Worm (Caenorhabditis elegans): Measurements from ENCODE around the gene srx-60.

Gene srx-60

DNA sequence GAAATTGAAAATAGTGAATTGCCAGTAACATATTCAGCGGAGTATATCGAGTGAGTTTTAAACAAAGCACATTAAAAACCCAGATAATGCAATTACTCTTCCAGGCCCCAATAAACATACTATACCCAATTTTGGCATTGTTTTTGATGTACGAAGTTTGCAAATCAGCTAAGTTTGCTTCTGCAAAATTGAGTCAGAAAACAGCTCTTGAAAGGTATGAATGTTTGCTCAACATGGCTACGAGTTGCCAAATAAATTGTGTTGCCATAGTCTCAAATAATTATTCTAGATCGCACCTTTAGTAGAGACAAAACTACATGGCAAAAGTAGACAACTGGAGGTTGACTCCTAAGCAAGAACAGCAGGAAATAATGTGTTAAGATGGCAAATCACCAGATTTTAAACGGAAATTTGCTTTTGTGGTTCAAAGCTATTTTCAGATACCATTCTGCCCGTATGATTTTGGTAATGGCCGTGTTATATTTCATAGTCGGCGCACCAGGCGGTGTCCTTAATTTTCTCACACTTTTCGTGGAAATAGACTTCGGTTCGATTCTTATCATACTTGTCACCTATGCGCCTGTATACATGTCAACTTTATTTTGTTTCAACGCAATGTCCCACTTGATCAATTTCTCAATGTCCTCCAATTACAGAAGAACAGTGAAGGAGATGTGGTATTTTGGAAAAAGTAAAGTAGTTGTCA is 31.9 kb downstream of the srx-60 start (continued):
- TF ChIP-seq ceh-40 (GFP tag; IDR thresholded peaks at IDR 0.05) (0 out of 2 replicates have a peak, but pooled peaks have one; percentile 6), zfh-2 (GFP tag; conservative IDR thresholded peaks at IDR 0.05) (no peak), akir-1 (GFP tag; optimal IDR thresholded peaks at IDR 0.05) (no peak)

ce11 chrV:7434805-7435363 is 34.2 kb downstream of the srx-60 start:
- TF ChIP-seq F52B5.7 (tag; optimal IDR thresholded peaks at IDR 0.05) (no peak), lin-35 (GFP tag; optimal IDR thresholded peaks at IDR 0.05) (no peak), F37B4.10 (GFP tag; IDR thresholded peaks at IDR 0.05) (no peak), ztf-22 (GFP tag; optimal IDR thresholded peaks at IDR 0.05) (no peak), dox-1 (GFP tag; IDR thresholded peaks at IDR 0.05) (no peak), tbp1 (GFP tag; optimal IDR thresholded peaks at IDR 0.05) (peak; percentile 46), lsl-1 (GFP tag; optimal IDR thresholded peaks at IDR 0.05) (no peak), nfyb-1 (GFP tag; IDR thresholded peaks at IDR 0.05) (peak; percentile 55), ceh-27 (GFP tag; optimal IDR thresholded peaks at IDR 0.05) (peak; percentile 52), lin-54 (GFP tag; optimal IDR thresholded peaks at IDR 0.05) (peak; percentile 9), K11D2.4 (GFP tag; IDR thresholded peaks at IDR 0.05) (0 out of 2 replicates have a peak, but pooled peaks have one; percentile 30), ztf-26 (tag; optimal IDR thresholded peaks at IDR 0.05) (no peak), nhr-27 (tag; optimal IDR thresholded peaks at IDR 0.05) (no peak), ceh-91 (GFP tag; IDR thresholded peaks at IDR 0.05) (no peak), mcd-1 (GFP tag; IDR thresholded peaks at IDR 0.05) (0 out of 2 replicates have a peak, but pooled peaks have one; percentile 6), lir-1 (GFP tag; conservative IDR thresholded peaks at IDR 0.05) (no peak), chd-7 (tag; optimal IDR thresholded peaks at IDR 0.05) (peak; percentile 25), ztf-28 (GFP tag; IDR thresholded peaks at IDR 0.05) (no peak), dpff-1 (tag; optimal IDR thresholded peaks at IDR 0.05) (no peak), dpl-1 (GFP tag; optimal IDR thresholded peaks at IDR 0.05) (no peak), hmg-1.2 (GFP tag; IDR thresholded peaks at IDR 0.05) (peak; percentile 32; the same call in 1 of the 2 replicates), K12H6.12 (tag; optimal IDR thresholded peaks at IDR 0.05) (peak; percentile 50), tlf-1 (GFP tag; optimal IDR thresholded peaks at IDR 0.05) (peak; percentile 13), pha-4 (tag; optimal IDR thresholded peaks at IDR 0.05) (peak; percentile 76), lin-40 (tag; optimal IDR thresholded peaks at IDR 0.05) (peak; percentile 26), sptf-2 (GFP tag; optimal IDR thresholded peaks at IDR 0.05) (no peak), egl-18 (GFP tag; IDR thresholded peaks at IDR 0.05) (no peak), attf-5 (GFP tag; optimal IDR thresholded peaks at IDR 0.05) (peak; percentile 32), snpc-1.3 (tag; optimal IDR thresholded peaks at IDR 0.05; ENCODE audit: insufficient read depth) (no peak), die-1 (tag; optimal IDR thresholded peaks at IDR 0.05) (no peak), cebp-2 (GFP tag; IDR thresholded peaks at IDR 0.05) (no peak), let-526 (GFP tag; IDR thresholded peaks at IDR 0.05) (no peak), ama-1 (optimal IDR thresholded peaks at IDR 0.05) (peak; percentile 67), ama-1 (GFP tag; optimal IDR thresholded peaks at IDR 0.05) (no peak), Y53F4B.3 (GFP tag; IDR thresholded peaks at IDR 0.05) (no peak), madf-10 (tag; optimal IDR thresholded peaks at IDR 0.05) (peak; percentile 24), him-1 (tag; optimal IDR thresholded peaks at IDR 0.05) (no peak), Y95B8A.8 (GFP tag; IDR thresholded peaks at IDR 0.05) (no peak), B0261.1 (tag; optimal IDR thresholded peaks at IDR 0.05) (no peak), F49E8.2 (tag; optimal IDR thresholded peaks at IDR 0.05; ENCODE audit: insufficient read depth) (no peak), Y53G8AR.9 (GFP tag; conservative IDR thresholded peaks at IDR 0.05) (peak; percentile 36; the same call in 1 of the 2 replicates), snpc-3.4 (tag; optimal IDR thresholded peaks at IDR 0.05) (no peak), Y56A3A.18 (GFP tag; IDR thresholded peaks at IDR 0.05) (0 out of 2 replicates have a peak, but pooled peaks have one; percentile 29)

Measured in whole organism, young adult.